Worm (Caenorhabditis elegans): ENCODE data around the gene F43E12.1.

Gene F43E12.1

DNA sequence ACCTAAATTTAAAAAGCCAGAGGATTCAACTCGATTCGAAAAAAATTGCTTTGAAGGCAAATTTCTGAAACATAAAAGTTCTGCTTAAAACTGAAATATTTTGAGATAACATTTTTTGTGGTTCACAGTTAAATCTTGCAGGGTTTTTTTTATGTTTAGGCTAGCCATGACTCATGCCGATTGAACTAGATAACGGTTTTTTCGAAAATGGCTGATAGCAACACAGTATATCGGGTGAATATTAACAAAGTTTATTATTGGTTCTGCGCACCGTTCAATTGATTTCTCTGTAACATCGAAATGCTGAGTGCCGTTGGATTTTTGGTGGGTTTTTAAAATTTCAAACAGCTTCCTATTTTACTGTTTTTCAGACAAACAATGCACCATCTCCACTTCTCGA is at the start of gene F43E12.1:
Gene F43E12.1 (plus strand): TSS at position 301 of the 400 bp plus-strand sequence.
- TF ChIP-seq ref-1 (GFP tag; conservative IDR thresholded peaks at IDR 0.05) (no peak), ztf-29 (GFP tag; IDR thresholded peaks at IDR 0.05) (no peak), klf-2 (GFP tag; conservative IDR thresholded peaks at IDR 0.05) (no peak), ztf-23 (GFP tag; IDR thresholded peaks at IDR 0.05) (no peak), flt-1 (GFP tag; IDR thresholded peaks at IDR 0.05) (no peak), T22C8.4 (GFP tag; IDR thresholded peaks at IDR 0.05) (no peak), cog-1 (tag; optimal IDR thresholded peaks at IDR 0.05) (no peak), med-1 (GFP tag; optimal IDR thresholded peaks at IDR 0.05; ENCODE audit: insufficient read depth) (no peak), tab-1 (GFP tag; IDR thresholded peaks at IDR 0.05) (no peak)

ce11 chrX:7128615-7129014 is 48.8 kb upstream of the F43E12.1 start:
- TF ChIP-seq ref-1 (GFP tag; conservative IDR thresholded peaks at IDR 0.05), result no peak
- TF ChIP-seq tab-1 (GFP tag; IDR thresholded peaks at IDR 0.05), result no peak
- TF ChIP-seq klf-2 (GFP tag; conservative IDR thresholded peaks at IDR 0.05), result no peak
- TF ChIP-seq cog-1 (tag; optimal IDR thresholded peaks at IDR 0.05), result no peak
- no peak for TF ChIP-seq ztf-29 (GFP tag; IDR thresholded peaks at IDR 0.05)
- no peak for TF ChIP-seq T22C8.4 (GFP tag; IDR thresholded peaks at IDR 0.05)
- no peak for TF ChIP-seq ztf-23 (GFP tag; IDR thresholded peaks at IDR 0.05)
- no peak for TF ChIP-seq flt-1 (GFP tag; IDR thresholded peaks at IDR 0.05)
- no peak for TF ChIP-seq med-1 (GFP tag; optimal IDR thresholded peaks at IDR 0.05; ENCODE audit: insufficient read depth)

DNA sequence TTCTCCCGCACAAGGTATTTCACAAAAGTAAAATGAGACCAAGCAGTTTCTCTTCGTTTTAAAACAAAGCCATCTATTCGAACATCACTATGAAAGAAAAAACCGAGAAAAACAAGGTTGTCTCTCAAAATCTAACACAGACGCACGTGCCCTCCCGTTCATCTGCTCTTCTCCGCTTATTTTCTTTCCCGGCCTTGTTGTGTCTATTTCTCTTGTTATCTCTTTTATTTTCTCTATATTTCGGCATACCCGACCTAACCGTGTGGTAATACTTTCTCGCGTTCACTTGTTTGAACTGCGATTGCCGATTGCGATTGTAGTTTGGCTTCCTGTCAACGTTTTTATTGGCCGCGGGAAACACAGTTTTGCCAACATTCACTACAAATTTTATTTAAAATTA is 48.0 kb upstream of the F43E12.1 start:
- TF ChIP-seq T22C8.4 (GFP tag; IDR thresholded peaks at IDR 0.05), result no peak
- 0 out of 2 replicates have a peak, but pooled peaks have one; percentile 5 for TF ChIP-seq ref-1 (GFP tag; conservative IDR thresholded peaks at IDR 0.05)
- no peak for TF ChIP-seq cog-1 (tag; optimal IDR thresholded peaks at IDR 0.05)

DNA sequence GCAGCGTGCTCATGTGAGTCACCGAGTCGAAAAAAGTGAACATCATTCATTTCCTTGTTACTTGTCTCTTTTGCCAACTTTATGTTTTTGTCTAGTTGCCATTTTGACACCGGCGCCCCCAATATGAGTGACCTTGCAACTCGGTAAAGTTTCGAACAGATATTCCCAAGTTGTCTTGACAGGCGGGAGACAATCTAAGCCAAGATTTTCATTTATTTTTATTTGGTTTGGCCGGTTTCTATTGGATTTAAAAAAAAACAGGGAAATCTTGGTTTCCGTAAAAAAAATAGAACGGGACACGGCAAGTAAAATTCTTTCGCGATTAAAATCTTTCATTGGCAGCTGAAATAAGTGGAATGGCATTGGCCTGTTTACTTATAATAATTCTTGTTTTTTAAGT is 46.2 kb upstream of the F43E12.1 start:
- TF ChIP-seq flt-1 (GFP tag; IDR thresholded peaks at IDR 0.05) (no peak), klf-2 (GFP tag; conservative IDR thresholded peaks at IDR 0.05) (no peak), med-1 (GFP tag; optimal IDR thresholded peaks at IDR 0.05; ENCODE audit: insufficient read depth) (no peak), tab-1 (GFP tag; IDR thresholded peaks at IDR 0.05) (no peak), ref-1 (GFP tag; conservative IDR thresholded peaks at IDR 0.05) (no peak), T22C8.4 (GFP tag; IDR thresholded peaks at IDR 0.05) (no peak), ztf-23 (GFP tag; IDR thresholded peaks at IDR 0.05) (no peak), cog-1 (tag; optimal IDR thresholded peaks at IDR 0.05) (no peak), ztf-29 (GFP tag; IDR thresholded peaks at IDR 0.05) (no peak)

ce11 chrX:7139614-7140013 is 37.8 kb upstream of the F43E12.1 start, which contains the start of gene clec-86:
clec-86 (plus strand) TSS chrX:7139875.
- TF ChIP-seq klf-2 (GFP tag; conservative IDR thresholded peaks at IDR 0.05), result no peak
- TF ChIP-seq flt-1 (GFP tag; IDR thresholded peaks at IDR 0.05), result no peak
- no peak for TF ChIP-seq med-1 (GFP tag; optimal IDR thresholded peaks at IDR 0.05; ENCODE audit: insufficient read depth)
- no peak for TF ChIP-seq ref-1 (GFP tag; conservative IDR thresholded peaks at IDR 0.05)

DNA sequence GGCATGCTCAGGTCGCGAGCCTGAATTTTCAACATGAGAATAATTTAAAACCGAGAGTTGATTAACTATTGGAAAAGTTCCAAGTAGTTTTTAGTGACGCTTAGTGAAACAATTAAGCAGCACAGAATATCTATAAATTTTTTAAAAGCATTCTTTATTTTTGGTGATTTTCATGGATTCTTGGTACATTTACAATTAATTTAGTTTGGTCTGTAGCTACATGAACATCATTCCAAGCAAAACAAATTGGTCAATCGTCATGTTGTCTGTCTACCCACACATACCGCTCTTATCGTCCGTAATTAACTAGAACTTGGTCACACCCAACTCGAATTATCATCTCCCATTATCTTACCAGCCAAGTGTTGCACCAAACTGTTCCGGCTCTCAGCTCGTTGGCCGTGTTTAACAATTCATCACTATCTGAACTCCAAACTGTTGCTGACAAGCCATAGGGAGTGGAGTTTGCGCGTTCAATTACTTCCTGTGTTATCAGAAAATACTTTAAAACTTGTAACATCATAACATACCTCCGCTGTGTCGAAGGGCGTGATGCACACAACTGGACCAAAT is 36.7 kb upstream of the F43E12.1 start:
- TF ChIP-seq tab-1 (GFP tag; IDR thresholded peaks at IDR 0.05) (no peak), flt-1 (GFP tag; IDR thresholded peaks at IDR 0.05) (no peak), ztf-23 (GFP tag; IDR thresholded peaks at IDR 0.05) (no peak), ref-1 (GFP tag; conservative IDR thresholded peaks at IDR 0.05) (no peak), ztf-29 (GFP tag; IDR thresholded peaks at IDR 0.05) (no peak), T22C8.4 (GFP tag; IDR thresholded peaks at IDR 0.05) (no peak), cog-1 (tag; optimal IDR thresholded peaks at IDR 0.05) (no peak), klf-2 (GFP tag; conservative IDR thresholded peaks at IDR 0.05) (no peak), med-1 (GFP tag; optimal IDR thresholded peaks at IDR 0.05; ENCODE audit: insufficient read depth) (no peak)

ce11 chrX:7143515-7143914 is 33.9 kb upstream of the F43E12.1 start, which contains the start of gene alh-10:
alh-10 (minus strand) TSS chrX:7143641.
- TF ChIP-seq cog-1 (tag; optimal IDR thresholded peaks at IDR 0.05) (no peak), tab-1 (GFP tag; IDR thresholded peaks at IDR 0.05) (no peak), flt-1 (GFP tag; IDR thresholded peaks at IDR 0.05) (no peak), T22C8.4 (GFP tag; IDR thresholded peaks at IDR 0.05) (no peak), ztf-23 (GFP tag; IDR thresholded peaks at IDR 0.05) (no peak), med-1 (GFP tag; optimal IDR thresholded peaks at IDR 0.05; ENCODE audit: insufficient read depth) (no peak), ref-1 (GFP tag; conservative IDR thresholded peaks at IDR 0.05) (no peak), klf-2 (GFP tag; conservative IDR thresholded peaks at IDR 0.05) (no peak), ztf-29 (GFP tag; IDR thresholded peaks at IDR 0.05) (no peak)

DNA sequence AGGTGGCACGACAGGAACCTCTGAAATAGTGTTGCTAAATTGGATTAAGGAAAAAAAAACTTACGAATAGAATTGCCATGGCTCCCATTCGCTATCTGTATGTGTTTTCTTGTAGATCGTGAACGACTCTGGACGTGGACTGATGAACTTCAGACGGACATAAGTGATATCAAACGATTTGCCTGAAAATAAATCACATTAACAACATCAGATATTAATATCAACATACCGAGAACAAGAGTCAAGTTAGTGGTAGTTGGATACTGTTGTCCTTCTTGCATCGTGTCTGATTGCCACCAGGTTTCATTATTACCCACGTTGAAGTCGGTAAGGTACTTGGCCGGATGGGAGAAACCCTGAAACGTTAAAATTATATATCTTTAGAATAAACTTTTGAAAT is 27.8 kb upstream of the F43E12.1 start:
- TF ChIP-seq cog-1 (tag; optimal IDR thresholded peaks at IDR 0.05), result no peak
- TF ChIP-seq T22C8.4 (GFP tag; IDR thresholded peaks at IDR 0.05), result no peak
- TF ChIP-seq klf-2 (GFP tag; conservative IDR thresholded peaks at IDR 0.05), result no peak
- TF ChIP-seq ref-1 (GFP tag; conservative IDR thresholded peaks at IDR 0.05), result no peak
- TF ChIP-seq flt-1 (GFP tag; IDR thresholded peaks at IDR 0.05), result no peak
- TF ChIP-seq tab-1 (GFP tag; IDR thresholded peaks at IDR 0.05), result no peak
- no peak for TF ChIP-seq ztf-23 (GFP tag; IDR thresholded peaks at IDR 0.05)
- TF ChIP-seq ztf-29 (GFP tag; IDR thresholded peaks at IDR 0.05), result no peak

ce11 chrX:7151189-7151857 is 26.1 kb upstream of the F43E12.1 start, which contains the start of gene lam-2:
lam-2 (minus strand) TSS chrX:7151239.
- TF ChIP-seq ztf-23 (GFP tag; IDR thresholded peaks at IDR 0.05), result peak; percentile 29; the same call in 1 of the 2 replicates
- peak; percentile 62; the same call in 1 of the 2 replicates for TF ChIP-seq flt-1 (GFP tag; IDR thresholded peaks at IDR 0.05)
- no peak for TF ChIP-seq ztf-29 (GFP tag; IDR thresholded peaks at IDR 0.05)

DNA sequence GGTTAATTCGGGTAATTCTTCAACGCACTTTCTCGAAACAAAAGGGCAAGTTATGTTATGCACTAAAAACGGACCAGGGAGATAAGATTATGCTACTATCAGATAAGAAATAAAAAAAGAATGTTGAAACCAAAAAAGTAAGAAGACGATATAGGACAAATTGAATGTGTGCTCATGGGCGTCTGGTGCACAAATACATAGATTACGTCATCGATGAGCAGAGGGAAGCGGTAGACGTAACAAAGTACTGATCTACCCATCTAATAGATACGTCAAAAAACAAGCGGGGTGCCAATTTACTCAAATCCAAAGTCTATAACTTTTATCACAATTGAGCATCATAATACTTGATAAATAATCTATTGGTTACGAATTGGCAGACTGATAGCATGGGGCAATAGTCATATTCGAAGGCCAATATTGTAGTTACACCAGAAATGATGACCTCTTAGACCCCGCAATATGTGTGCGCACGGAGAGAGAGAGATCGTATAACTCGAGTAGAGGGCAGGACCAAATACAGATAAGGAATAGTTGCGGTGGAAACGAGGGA is 25.4 kb upstream of the F43E12.1 start:
- TF ChIP-seq ref-1 (GFP tag; conservative IDR thresholded peaks at IDR 0.05) (no peak), cog-1 (tag; optimal IDR thresholded peaks at IDR 0.05) (no peak), med-1 (GFP tag; optimal IDR thresholded peaks at IDR 0.05; ENCODE audit: insufficient read depth) (no peak)
